Fruit fly (Drosophila melanogaster) whole organism, embryonic: ENCODE data around the gene wtrw.

ENCODE experiments used
- Antp ChIP-seq: fragments of 200-800 bp; sonication (Bioruptor generic); optimal IDR thresholded peaks from 3 replicates; lab custom pipeline; 2016; ENCODE audit warnings: missing biosample characterization, missing genetic modification characterization
- Asciz ChIP-seq: fragments of 200-800 bp; sonication (Bioruptor generic); optimal IDR thresholded peaks from 2 replicates; lab custom pipeline; 2017; ENCODE audit warnings: missing biosample characterization, mild to moderate bottlenecking, missing genetic modification characterization, missing genetic modification reagents
- Atf-2 ChIP-seq: fragments of 200-800 bp; sonication (Bioruptor generic); optimal IDR thresholded peaks from 2 replicates; lab custom pipeline; 2016; ENCODE audit warnings: missing biosample characterization, missing genetic modification characterization
- B-H1 ChIP-seq: fragments of 200-800 bp; sonication (Bioruptor generic); IDR thresholded peaks from 3 replicates; pipeline ENCODE4 v1.3.6; 2022; ENCODE audit warnings: missing biosample characterization, missing genetic modification characterization
- Bteb2 ChIP-seq: fragments of 200-800 bp; sonication (Bioruptor generic); optimal IDR thresholded peaks from 2 replicates; lab custom pipeline; 2016; ENCODE audit warnings: missing biosample characterization, missing genetic modification characterization
- CG10543 ChIP-seq: fragments of 200-800 bp; sonication (Bioruptor generic); optimal IDR thresholded peaks from 3 replicates; lab custom pipeline; 2017; ENCODE audit warnings: missing biosample characterization, mild to moderate bottlenecking, missing genetic modification characterization, moderate library complexity
- CG11695 ChIP-seq: fragments of 200-800 bp; sonication (Bioruptor generic); IDR thresholded peaks from 3 replicates; pipeline ENCODE4 v1.3.6; 2022; ENCODE audit warnings: missing biosample characterization, missing genetic modification characterization
- CG17328 ChIP-seq: fragments of 200-800 bp; sonication (Bioruptor generic); IDR thresholded peaks from 2 replicates; pipeline ENCODE4 v1.3.6; 2022; ENCODE audit warnings: missing biosample characterization, missing genetic modification characterization
- CG17912 ChIP-seq: fragments of 200-800 bp; sonication (Bioruptor generic); optimal IDR thresholded peaks from 2 replicates; lab custom pipeline; 2018; ENCODE audit warnings: missing biosample characterization, mild to moderate bottlenecking, missing genetic modification characterization
- CG3281 ChIP-seq: fragments of 200-800 bp; sonication (Bioruptor generic); optimal IDR thresholded peaks from 3 replicates; lab custom pipeline; 2017; ENCODE audit warnings: missing biosample characterization, mild to moderate bottlenecking, missing genetic modification characterization
- CG3995 ChIP-seq: fragments of 200-800 bp; sonication (Bioruptor generic); optimal IDR thresholded peaks from 3 replicates; lab custom pipeline; 2016; ENCODE audit warnings: missing biosample characterization, missing genetic modification characterization
- CG42726 ChIP-seq: fragments of 200-800 bp; sonication (Bioruptor generic); IDR thresholded peaks from 2 replicates; pipeline ENCODE4 v1.3.6; 2022; ENCODE audit warnings: missing biosample characterization, missing genetic modification characterization; ENCODE audit not compliant: partially characterized antibody
- CG4617 ChIP-seq: fragments of 200-800 bp; sonication (Bioruptor generic); optimal IDR thresholded peaks from 3 replicates; lab custom pipeline; 2016; ENCODE audit warnings: missing biosample characterization, missing genetic modification characterization, borderline replicate concordance
- CG6175 ChIP-seq: fragments of 200-800 bp; sonication (Bioruptor generic); IDR thresholded peaks from 3 replicates; pipeline ENCODE4 v1.3.6; 2022; ENCODE audit warnings: missing biosample characterization, missing genetic modification characterization
- CG6654 ChIP-seq: fragments of 200-800 bp; sonication (Bioruptor generic); optimal IDR thresholded peaks from 2 replicates; lab custom pipeline; 2017; ENCODE audit warnings: missing biosample characterization, mild to moderate bottlenecking, missing genetic modification characterization
- CG7745 ChIP-seq: fragments of 200-800 bp; sonication (Bioruptor generic); optimal IDR thresholded peaks from 2 replicates; lab custom pipeline; 2018; ENCODE audit warnings: missing biosample characterization, mild to moderate bottlenecking, missing genetic modification characterization, moderate library complexity
- CG9727 ChIP-seq: fragments of 200-800 bp; sonication (Bioruptor generic); optimal IDR thresholded peaks from 3 replicates; lab custom pipeline; 2017; ENCODE audit warnings: missing biosample characterization, mild to moderate bottlenecking, missing genetic modification characterization
- CG9876 ChIP-seq: fragments of 200-800 bp; sonication (Bioruptor generic); optimal IDR thresholded peaks from 2 replicates; lab custom pipeline; 2016; ENCODE audit warnings: missing biosample characterization, missing genetic modification characterization
- CoRest ChIP-seq: fragments of 200-800 bp; sonication (Bioruptor generic); optimal IDR thresholded peaks from 3 replicates; lab custom pipeline; 2018; ENCODE audit warnings: missing biosample characterization, mild to moderate bottlenecking, missing genetic modification characterization, moderate library complexity
- D ChIP-seq, 2 experiments: fragments of 200-800 bp in 1 of 2; fragments of >200 bp in 1 of 2; sonication (Bioruptor generic) in 1 of 2; optimal IDR thresholded peaks; 2 replicates in 1 of 2; 3 replicates in 1 of 2; lab custom pipeline; 2017; ENCODE audit warnings: mild to moderate bottlenecking in 1 of 2, missing biosample characterization in 1 of 2, missing genetic modification characterization in 1 of 2, missing genetic modification reagents in 1 of 2
- Dp ChIP-seq: fragments of 200-800 bp; sonication (Bioruptor generic); optimal IDR thresholded peaks from 2 replicates; lab custom pipeline; 2018; ENCODE audit warnings: missing biosample characterization, mild to moderate bottlenecking, missing genetic modification characterization, moderate library complexity
- Dref ChIP-seq: fragments of 200-800 bp; sonication (Bioruptor generic); IDR thresholded peaks from 2 replicates; pipeline ENCODE4 v1.3.6; 2022; ENCODE audit warnings: missing biosample characterization, missing genetic modification characterization
- Ets97D ChIP-seq: fragments of 200-800 bp; sonication (Bioruptor generic); optimal IDR thresholded peaks from 3 replicates; lab custom pipeline; 2016; ENCODE audit warnings: missing biosample characterization, missing genetic modification characterization
- Hey ChIP-seq: fragments of 200-800 bp; sonication (Bioruptor generic); optimal IDR thresholded peaks from 3 replicates; lab custom pipeline; 2018; ENCODE audit warnings: missing biosample characterization, mild to moderate bottlenecking, missing genetic modification characterization
- HmgZ ChIP-seq: fragments of 200-800 bp; sonication (Bioruptor generic); optimal IDR thresholded peaks from 2 replicates; lab custom pipeline; 2018; ENCODE audit warnings: missing biosample characterization, mild to moderate bottlenecking, missing genetic modification characterization
- Max ChIP-seq: fragments of 200-800 bp; sonication (Bioruptor generic); optimal IDR thresholded peaks from 2 replicates; lab custom pipeline; 2016; ENCODE audit warnings: missing biosample characterization, mild to moderate bottlenecking, missing genetic modification characterization
- NFAT ChIP-seq: fragments of 200-800 bp; sonication (Bioruptor generic); IDR thresholded peaks from 2 replicates; pipeline ENCODE4 v1.3.6; 2022; ENCODE audit warnings: missing biosample characterization, missing genetic modification characterization
- Sox102F ChIP-seq: fragments of 200-800 bp; sonication (Bioruptor generic); optimal IDR thresholded peaks from 2 replicates; lab custom pipeline; 2018; ENCODE audit warnings: missing biosample characterization, mild to moderate bottlenecking, missing genetic modification characterization, moderate library complexity
- Trl ChIP-seq, 3 experiments: fragments of >200 bp in 2 of 3; fragments of 200-800 bp in 1 of 3; sonication (Bioruptor generic) in 1 of 3; optimal IDR thresholded peaks; 2 replicates in 1 of 3; 3 replicates in 2 of 3; lab custom pipeline; 2016 to 2017; ENCODE audit warnings: missing biosample characterization in 1 of 3, missing genetic modification characterization in 1 of 3
- bigmax ChIP-seq: fragments of 200-800 bp; sonication (Bioruptor generic); optimal IDR thresholded peaks from 2 replicates; lab custom pipeline; 2018; ENCODE audit warnings: missing biosample characterization, mild to moderate bottlenecking, missing genetic modification characterization
- cg ChIP-seq: fragments of 200-800 bp; sonication (Bioruptor generic); optimal IDR thresholded peaks from 3 replicates; lab custom pipeline; 2019; ENCODE audit warnings: missing biosample characterization, mild to moderate bottlenecking, missing genetic modification characterization, moderate library complexity
- dm ChIP-seq: fragments of 200-800 bp; sonication (Bioruptor generic); optimal IDR thresholded peaks from 3 replicates; lab custom pipeline; 2016; ENCODE audit warnings: missing biosample characterization, missing genetic modification characterization
- ewg ChIP-seq: fragments of 200-800 bp; sonication (Bioruptor generic); optimal IDR thresholded peaks from 3 replicates; lab custom pipeline; 2017; ENCODE audit warnings: mild to moderate bottlenecking, missing biosample characterization, missing genetic modification reagents, missing genetic modification characterization
- insv ChIP-seq, 2 experiments: fragments of 200-800 bp; sonication (Bioruptor generic); optimal IDR thresholded peaks; 3 replicates each; lab custom pipeline; 2016 to 2018; ENCODE audit warnings: missing biosample characterization in 2 of 2, missing genetic modification characterization in 2 of 2
- kay ChIP-seq: fragments of 200-800 bp; sonication (Bioruptor generic); optimal IDR thresholded peaks from 2 replicates; lab custom pipeline; 2016; ENCODE audit warnings: missing biosample characterization, missing genetic modification characterization
- lov ChIP-seq, 2 experiments: fragments of 200-800 bp in 1 of 2; fragments of >200 bp in 1 of 2; sonication (Bioruptor generic) in 1 of 2; IDR thresholded peaks in 1 of 2; optimal IDR thresholded peaks in 1 of 2; 2 replicates in 1 of 2; 3 replicates in 1 of 2; pipeline versions ENCODE4 v1.3.6 to Lab custom; 2017 to 2022; ENCODE audit warnings: missing biosample characterization in 1 of 2, missing genetic modification characterization in 1 of 2
- luna ChIP-seq: fragments of 200-800 bp; sonication (Bioruptor generic); optimal IDR thresholded peaks from 2 replicates; lab custom pipeline; 2016; ENCODE audit warnings: missing biosample characterization, missing genetic modification characterization
- pb ChIP-seq: fragments of 200-800 bp; sonication (Bioruptor generic); optimal IDR thresholded peaks from 3 replicates; lab custom pipeline; 2016; ENCODE audit warnings: missing biosample characterization, missing genetic modification characterization
- pnt ChIP-seq: fragments of 200-800 bp; sonication (Bioruptor generic); optimal IDR thresholded peaks from 3 replicates; lab custom pipeline; 2016; ENCODE audit warnings: missing biosample characterization, missing genetic modification characterization
- slou ChIP-seq: fragments of 200-800 bp; sonication (Bioruptor generic); optimal IDR thresholded peaks from 3 replicates; lab custom pipeline; 2016; ENCODE audit warnings: missing biosample characterization, missing genetic modification characterization
- sna ChIP-seq: fragments of 200-800 bp; sonication (Bioruptor generic); IDR thresholded peaks from 2 replicates; pipeline ENCODE4 v1.3.6; 2022; ENCODE audit warnings: missing biosample characterization, missing genetic modification characterization; ENCODE audit not compliant: partially characterized antibody
- sr ChIP-seq: fragments of 200-800 bp; sonication (Bioruptor generic); IDR thresholded peaks from 3 replicates; pipeline ENCODE4 v1.3.6; 2022; ENCODE audit warnings: missing biosample characterization, missing genetic modification characterization
- sug ChIP-seq: fragments of 200-800 bp; optimal IDR thresholded peaks from 2 replicates; lab custom pipeline; 2019; ENCODE audit warnings: missing biosample characterization, mild to moderate bottlenecking, missing genetic modification characterization, moderate library complexity
- tap ChIP-seq: fragments of 200-800 bp; optimal IDR thresholded peaks from 3 replicates; lab custom pipeline; 2019; ENCODE audit warnings: missing biosample characterization, mild to moderate bottlenecking, missing genetic modification characterization, moderate library complexity
- trem ChIP-seq: fragments of 200-800 bp; optimal IDR thresholded peaks from 3 replicates; lab custom pipeline; 2019; ENCODE audit warnings: missing biosample characterization, mild to moderate bottlenecking, missing genetic modification characterization, moderate library complexity
- unc-4 ChIP-seq: fragments of 200-800 bp; sonication (Bioruptor generic); IDR thresholded peaks from 2 replicates; pipeline ENCODE4 v1.3.6; 2022; ENCODE audit warnings: missing biosample characterization, missing genetic modification characterization; ENCODE audit not compliant: partially characterized antibody
- vvl ChIP-seq: fragments of 200-800 bp; sonication (Bioruptor generic); IDR thresholded peaks from 2 replicates; pipeline ENCODE4 v1.3.6; 2022; ENCODE audit warnings: missing biosample characterization, missing genetic modification characterization
- zen ChIP-seq: fragments of 200-800 bp; sonication (Bioruptor generic); optimal IDR thresholded peaks from 3 replicates; lab custom pipeline; 2018; ENCODE audit warnings: missing biosample characterization, mild to moderate bottlenecking, missing genetic modification characterization, moderate library complexity
- zf30C ChIP-seq: fragments of 200-800 bp; sonication (Bioruptor generic); optimal IDR thresholded peaks from 3 replicates; lab custom pipeline; 2018; ENCODE audit warnings: missing biosample characterization, mild to moderate bottlenecking, missing genetic modification characterization
- zfh2 ChIP-seq: fragments of 200-800 bp; sonication (Bioruptor generic); optimal IDR thresholded peaks from 2 replicates; lab custom pipeline; 2016; ENCODE audit warnings: missing biosample characterization, missing genetic modification characterization

Gene wtrw

DNA sequence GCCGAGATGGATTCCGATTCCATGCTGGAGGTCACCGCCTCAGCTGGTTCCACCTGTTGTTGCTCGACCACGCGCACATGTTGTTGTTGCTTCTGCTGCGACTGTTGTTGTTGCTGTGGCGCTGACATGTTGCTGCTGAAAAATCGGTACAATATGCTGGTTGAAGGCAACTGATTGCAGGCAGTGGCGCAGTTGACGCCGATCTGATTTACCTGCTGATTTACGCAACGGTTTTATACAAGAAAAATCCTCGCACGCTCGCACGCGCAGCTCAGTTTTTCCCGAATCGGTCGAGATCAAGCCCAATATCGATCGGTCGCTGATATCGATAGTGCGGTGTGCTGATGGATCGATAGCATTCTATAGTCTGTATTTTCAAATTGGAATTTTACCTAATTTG is 20.4 kb downstream of the wtrw start, which contains the start of gene Prat (continued):
- TF ChIP-seq Sox102F (GFP tag; lab: Kevin White, UChicago) (no peak), CG9727 (GFP tag; lab: Kevin White, UChicago) (no peak), HmgZ (tag; lab: Kevin White, UChicago) (peak; percentile 35), zf30C (GFP tag; lab: Kevin White, UChicago) (no peak), sna (peak; percentile 71), dm (GFP tag; lab: Kevin White, UChicago) (peak; percentile 80), trem (tag; lab: Kevin White, UChicago) (peak; percentile 70), B-H1 (no peak), Dref (GFP tag; lab: Robert Waterston, UW) (peak; percentile 85), Atf-2 (GFP tag; lab: Kevin White, UChicago) (no peak), Bteb2 (GFP tag; lab: Kevin White, UChicago) (no peak), luna (GFP tag; lab: Kevin White, UChicago) (no peak), insv (GFP tag; optimal IDR thresholded peaks at IDR 0.05; lab: Kevin White, UChicago) (peak in 1 of 2 experiments; percentile 90), CG3995 (GFP tag; lab: Kevin White, UChicago) (peak; percentile 41), CoRest (tag; lab: Kevin White, UChicago) (peak; percentile 9), zen (tag; lab: Kevin White, UChicago) (no peak), sr (no peak), sug (peak; percentile 11), CG17328 (GFP tag; lab: Robert Waterston, UW) (no peak), pnt (GFP tag; lab: Kevin White, UChicago) (no peak), zfh2 (GFP tag; lab: Kevin White, UChicago) (no peak), CG17912 (GFP tag; lab: Kevin White, UChicago) (no peak), CG6175 (GFP tag; lab: Robert Waterston, UW) (no peak), Dp (GFP tag; lab: Kevin White, UChicago) (peak; percentile 66), CG10543 (GFP tag; lab: Kevin White, UChicago) (no peak), unc-4 (GFP tag; lab: Robert Waterston, UW) (peak; percentile 70), Asciz (GFP tag; lab: Kevin White, UChicago) (no peak), Hey (tag; lab: Kevin White, UChicago) (no peak), ewg (no peak), Antp (GFP tag; lab: Kevin White, UChicago) (no peak), CG11695 (GFP tag; lab: Robert Waterston, UW) (no peak), CG3281 (GFP tag; lab: Kevin White, UChicago) (no peak), lov (optimal IDR thresholded peaks at IDR 0.05; lab: Kevin White, UChicago) (no peak), lov (GFP tag; IDR thresholded peaks at IDR 0.05; lab: Robert Waterston, UW) (no peak), CG6654 (GFP tag; lab: Kevin White, UChicago) (no peak), D (optimal IDR thresholded peaks at IDR 0.05; lab: Kevin White, UChicago) (peak; percentile 65), D (GFP tag; optimal IDR thresholded peaks at IDR 0.05; lab: Kevin White, UChicago) (no peak), Ets97D (GFP tag; lab: Kevin White, UChicago) (peak; percentile 30), NFAT (GFP tag; lab: Robert Waterston, UW) (no peak), tap (no peak), kay (GFP tag; lab: Kevin White, UChicago) (no peak), Max (GFP tag; lab: Kevin White, UChicago) (peak; percentile 63), cg (GFP tag; lab: Kevin White, UChicago) (no peak), CG9876 (GFP tag; lab: Kevin White, UChicago) (no peak), slou (GFP tag; lab: Kevin White, UChicago) (no peak), vvl (GFP tag; lab: Robert Waterston, UW) (peak; percentile 25; the same call in 1 of the 2 replicates), pb (GFP tag; lab: Kevin White, UChicago) (no peak), Trl (optimal IDR thresholded peaks at IDR 0.05; lab: Kevin White, UChicago) (no peak), Trl (GFP tag; optimal IDR thresholded peaks at IDR 0.05; lab: Kevin White, UChicago) (no peak), bigmax (GFP tag; lab: Kevin White, UChicago) (no peak), CG4617 (peak; percentile 63), CG42726 (no peak; the same call in 1 of the 2 replicates), CG7745 (tag; lab: Kevin White, UChicago) (no peak)
